Fruit fly (Drosophila melanogaster) whole organism, pupa: ENCODE results near the gene Top3beta.

Source experiments
- CG10348 ChIP-seq: fragments of 200-800 bp; sonication (Bioruptor generic); IDR thresholded peaks from 2 replicates; pipeline ENCODE4 v1.3.6; 2022; ENCODE audit warnings: missing biosample characterization, missing genetic modification characterization
- CG12605 ChIP-seq: fragments of 200-800 bp; sonication (Bioruptor generic); IDR thresholded peaks from 2 replicates; pipeline ENCODE4 v1.3.6; 2022; ENCODE audit warnings: missing biosample characterization, missing genetic modification characterization
- CG13204 ChIP-seq: fragments of 200-800 bp; sonication (Bioruptor generic); optimal IDR thresholded peaks from 2 replicates; lab custom pipeline; 2018; ENCODE audit warnings: missing biosample characterization, mild to moderate bottlenecking, missing genetic modification characterization, moderate library complexity
- CG14655 ChIP-seq: fragments of 200-800 bp; sonication (Bioruptor generic); optimal IDR thresholded peaks from 3 replicates; lab custom pipeline; 2017; ENCODE audit warnings: mild to moderate bottlenecking, missing biosample characterization, missing genetic modification reagents, missing genetic modification characterization
- CG15710 ChIP-seq: fragments of 200-800 bp; sonication (Bioruptor generic); optimal IDR thresholded peaks from 2 replicates; lab custom pipeline; 2018; ENCODE audit warnings: missing biosample characterization, mild to moderate bottlenecking, missing genetic modification characterization, moderate library complexity
- CG17806 ChIP-seq: fragments of 200-800 bp; sonication (Bioruptor generic); optimal IDR thresholded peaks from 2 replicates; lab custom pipeline; 2018; ENCODE audit warnings: missing biosample characterization, mild to moderate bottlenecking, missing genetic modification characterization, moderate library complexity
- CG32121 ChIP-seq: fragments of 200-800 bp; sonication (Bioruptor generic); IDR thresholded peaks from 2 replicates; pipeline ENCODE4 v1.3.6; 2022; ENCODE audit warnings: missing biosample characterization, missing genetic modification characterization
- CG34367 ChIP-seq: fragments of 200-800 bp; sonication (Bioruptor generic); optimal IDR thresholded peaks from 2 replicates; lab custom pipeline; 2018; ENCODE audit warnings: missing biosample characterization, mild to moderate bottlenecking, missing genetic modification characterization
- CG4496 ChIP-seq: fragments of 200-800 bp; sonication (Bioruptor generic); IDR thresholded peaks from 3 replicates; pipeline ENCODE4 v1.3.6; 2022; ENCODE audit warnings: missing biosample characterization, missing genetic modification characterization
- CG8159 ChIP-seq: fragments of 200-800 bp; sonication (Bioruptor generic); optimal IDR thresholded peaks from 3 replicates; lab custom pipeline; 2018; ENCODE audit warnings: missing biosample characterization, mild to moderate bottlenecking, missing genetic modification characterization, moderate library complexity
- CG8301 ChIP-seq: fragments of 200-800 bp; sonication (Bioruptor generic); optimal IDR thresholded peaks from 2 replicates; lab custom pipeline; 2018; ENCODE audit warnings: missing biosample characterization, mild to moderate bottlenecking, missing genetic modification characterization
- CG9948 ChIP-seq: fragments of 200-800 bp; sonication (Bioruptor generic); optimal IDR thresholded peaks from 2 replicates; lab custom pipeline; 2018; ENCODE audit warnings: missing biosample characterization, mild to moderate bottlenecking, missing genetic modification characterization, moderate library complexity
- D1 ChIP-seq: fragments of 200-800 bp; sonication (Bioruptor generic); optimal IDR thresholded peaks from 2 replicates; lab custom pipeline; 2018; ENCODE audit warnings: missing biosample characterization, mild to moderate bottlenecking, missing genetic modification characterization, moderate library complexity
- EcR ChIP-seq: fragments of 200-800 bp; sonication (Bioruptor generic); optimal IDR thresholded peaks from 3 replicates; lab custom pipeline; 2019; ENCODE audit warnings: missing biosample characterization, missing genetic modification characterization, mild to moderate bottlenecking, moderate library complexity, missing genetic modification reagents
- Ets98B ChIP-seq: fragments of 200-800 bp; sonication (Bioruptor generic); IDR thresholded peaks from 2 replicates; pipeline ENCODE4 v1.3.6; 2022; ENCODE audit warnings: missing biosample characterization, missing genetic modification characterization
- Pif1A ChIP-seq: fragments of 200-800 bp; sonication (Bioruptor generic); optimal IDR thresholded peaks from 3 replicates; lab custom pipeline; 2016; ENCODE audit warnings: missing biosample characterization, missing genetic modification characterization
- Pif1B ChIP-seq: fragments of 200-800 bp; sonication (Bioruptor generic); optimal IDR thresholded peaks from 3 replicates; lab custom pipeline; 2016; ENCODE audit warnings: missing biosample characterization, missing genetic modification characterization
- Snoo ChIP-seq: fragments of 200-800 bp; sonication (Bioruptor generic); optimal IDR thresholded peaks from 3 replicates; lab custom pipeline; 2017; ENCODE audit warnings: missing biosample characterization, mild to moderate bottlenecking, missing genetic modification characterization, inconsistent platforms
- fd96Ca ChIP-seq: fragments of 200-800 bp; sonication (Bioruptor generic); IDR thresholded peaks from 3 replicates; pipeline ENCODE4 v1.3.6; 2022; ENCODE audit warnings: missing biosample characterization, missing genetic modification characterization
- gl ChIP-seq: fragments of 200-800 bp; sonication (Bioruptor generic); optimal IDR thresholded peaks from 2 replicates; lab custom pipeline; 2018; ENCODE audit warnings: missing biosample characterization, mild to moderate bottlenecking, missing genetic modification characterization
- rn ChIP-seq: fragments of 200-800 bp; sonication (Bioruptor generic); IDR thresholded peaks from 2 replicates; pipeline ENCODE4 v1.3.6; 2022; ENCODE audit warnings: missing biosample characterization, missing genetic modification characterization

The Top3beta gene

dm6 chrX:6287842-6288241 is at the start of gene Top3beta, which contains the start of gene wuho:
Gene Top3beta (minus strand): TSS chrX:6287990.
Gene wuho (plus strand): TSS chrX:6288100.
- peak; percentile 44; the same call in 1 of the 3 replicates for TF ChIP-seq CG4496 (GFP tag; lab: Robert Waterston, UW)
- no peak for TF ChIP-seq Ets98B (GFP tag; lab: Robert Waterston, UW)
- TF ChIP-seq CG13204 (GFP tag; lab: Kevin White, UChicago): no peak
- TF ChIP-seq CG10348 (GFP tag; lab: Robert Waterston, UW): no peak
- TF ChIP-seq EcR: no peak
- TF ChIP-seq CG17806 (tag; lab: Kevin White, UChicago): no peak
- TF ChIP-seq CG12605 (GFP tag; lab: Robert Waterston, UW): no peak
- TF ChIP-seq CG32121 (GFP tag; lab: Robert Waterston, UW): peak; percentile 43
- TF ChIP-seq Pif1B: no peak
- TF ChIP-seq gl (tag; lab: Kevin White, UChicago): no peak
- TF ChIP-seq CG8301 (tag; lab: Kevin White, UChicago): no peak
- TF ChIP-seq CG15710 (tag; lab: Kevin White, UChicago): no peak

- TF ChIP-seq CG9948 (tag; lab: Kevin White, UChicago) (no peak), EcR (no peak), CG8301 (tag; lab: Kevin White, UChicago) (no peak), CG4496 (GFP tag; lab: Robert Waterston, UW) (0 out of 3 replicates have a peak, but pooled peaks have one; percentile 8)
Measured at dm6 chrX:6334945-6335344, 47.2 kb upstream of the Top3beta start.

- TF ChIP-seq fd96Ca (GFP tag; lab: Robert Waterston, UW) (peak; percentile 58; the same call in 2 of the 3 replicates), EcR (no peak), Pif1A (GFP tag; lab: Kevin White, UChicago) (no peak), CG15710 (tag; lab: Kevin White, UChicago) (peak; percentile 24), CG10348 (GFP tag; lab: Robert Waterston, UW) (no peak), Ets98B (GFP tag; lab: Robert Waterston, UW) (no peak), CG13204 (GFP tag; lab: Kevin White, UChicago) (peak; percentile 47), CG17806 (tag; lab: Kevin White, UChicago) (no peak), gl (tag; lab: Kevin White, UChicago) (no peak), CG9948 (tag; lab: Kevin White, UChicago) (peak; percentile 23), CG8159 (tag; lab: Kevin White, UChicago) (peak; percentile 23), CG8301 (tag; lab: Kevin White, UChicago) (peak; percentile 52), CG4496 (GFP tag; lab: Robert Waterston, UW) (peak; percentile 52; the same call in 2 of the 3 replicates), CG32121 (GFP tag; lab: Robert Waterston, UW) (peak; percentile 21; the same call in 1 of the 2 replicates), D1 (tag; lab: Kevin White, UChicago) (no peak), CG14655 (GFP tag; lab: Kevin White, UChicago) (peak; percentile 68), rn (GFP tag; lab: Robert Waterston, UW) (no peak)
Measured at dm6 chrX:6332988-6333719, 45.4 kb upstream of the Top3beta start.

DNA sequence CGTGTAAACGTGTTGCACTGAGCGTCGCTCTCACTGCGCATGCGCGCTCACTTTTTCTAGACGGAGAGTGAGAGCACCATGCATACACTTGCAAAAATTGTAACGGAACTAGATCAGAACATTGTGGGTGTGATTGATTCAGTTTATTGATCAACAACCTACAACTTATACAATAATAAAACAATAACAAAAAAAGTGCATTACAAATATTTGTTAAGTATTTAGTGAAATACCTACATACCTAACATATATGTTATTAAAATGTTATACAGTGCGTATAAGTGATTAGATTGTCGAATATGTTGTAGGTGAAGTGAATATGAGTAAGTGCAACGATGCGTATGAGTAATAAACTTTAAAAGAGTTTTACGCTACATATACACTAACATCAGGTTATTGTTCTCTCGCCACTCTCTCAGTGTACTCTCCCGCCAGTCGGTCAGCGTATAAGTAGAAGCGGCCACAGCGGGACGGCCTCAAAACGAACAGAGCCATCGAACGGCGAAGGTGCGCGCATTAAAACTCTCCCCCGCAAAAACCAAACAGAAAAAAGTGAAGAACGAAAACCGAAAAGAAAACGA is 42.7 kb upstream of the Top3beta start, which contains the start of gene CG42240:
CG42240 (plus strand) TSS at position 474 of the 581 bp plus-strand sequence.
- TF ChIP-seq CG8159 (tag; lab: Kevin White, UChicago): peak; percentile 95
- TF ChIP-seq Ets98B (GFP tag; lab: Robert Waterston, UW): peak; percentile 74
- peak; percentile 92 for TF ChIP-seq Snoo (tag; lab: Kevin White, UChicago)
- TF ChIP-seq CG15710 (tag; lab: Kevin White, UChicago): peak; percentile 93
- peak; percentile 89 for TF ChIP-seq CG34367 (tag; lab: Kevin White, UChicago)
- peak; percentile 80 for TF ChIP-seq CG13204 (GFP tag; lab: Kevin White, UChicago)
- TF ChIP-seq D1 (tag; lab: Kevin White, UChicago): peak; percentile 91
- TF ChIP-seq EcR: peak; percentile 83
- TF ChIP-seq CG12605 (GFP tag; lab: Robert Waterston, UW): peak; percentile 80
- peak; percentile 58 for TF ChIP-seq fd96Ca (GFP tag; lab: Robert Waterston, UW)
- TF ChIP-seq CG4496 (GFP tag; lab: Robert Waterston, UW): peak; percentile 77
- TF ChIP-seq CG10348 (GFP tag; lab: Robert Waterston, UW): peak; percentile 47; the same call in 1 of the 2 replicates
- TF ChIP-seq Pif1A (GFP tag; lab: Kevin White, UChicago): peak; percentile 92
- 0 out of 2 replicates have a peak, but pooled peaks have one; percentile 28 for TF ChIP-seq rn (GFP tag; lab: Robert Waterston, UW)
- peak; percentile 77 for TF ChIP-seq gl (tag; lab: Kevin White, UChicago)
- peak; percentile 98 for TF ChIP-seq CG14655 (GFP tag; lab: Kevin White, UChicago)
- TF ChIP-seq CG8301 (tag; lab: Kevin White, UChicago): peak; percentile 95
- peak; percentile 92 for TF ChIP-seq Pif1B
- TF ChIP-seq CG32121 (GFP tag; lab: Robert Waterston, UW): peak; percentile 89
- TF ChIP-seq CG17806 (tag; lab: Kevin White, UChicago): peak; percentile 88
- TF ChIP-seq CG9948 (tag; lab: Kevin White, UChicago): peak; percentile 93
